Worm (Caenorhabditis elegans): Measurements from ENCODE around the gene R05G9R.1.

The R05G9R.1 gene

ce11 chrII:6484876-6485526 is 28.8 kb downstream of the R05G9R.1 start, which contains the start of the genes lido-16 and plpp-1.2:
lido-16 (minus strand) TSS chrII:6484976.
plpp-1.2 (plus strand) TSS chrII:6485476.
- no peak for TF ChIP-seq hlh-30 (tag; optimal IDR thresholded peaks at IDR 0.05; ENCODE audit: insufficient read depth)
- TF ChIP-seq unc-62 (GFP tag; optimal IDR thresholded peaks at IDR 0.05 in 1 of 2): peak in 1 of 2 experiments; percentile 71
- no peak for TF ChIP-seq unc-62 (tag; optimal IDR thresholded peaks at IDR 0.05)

DNA sequence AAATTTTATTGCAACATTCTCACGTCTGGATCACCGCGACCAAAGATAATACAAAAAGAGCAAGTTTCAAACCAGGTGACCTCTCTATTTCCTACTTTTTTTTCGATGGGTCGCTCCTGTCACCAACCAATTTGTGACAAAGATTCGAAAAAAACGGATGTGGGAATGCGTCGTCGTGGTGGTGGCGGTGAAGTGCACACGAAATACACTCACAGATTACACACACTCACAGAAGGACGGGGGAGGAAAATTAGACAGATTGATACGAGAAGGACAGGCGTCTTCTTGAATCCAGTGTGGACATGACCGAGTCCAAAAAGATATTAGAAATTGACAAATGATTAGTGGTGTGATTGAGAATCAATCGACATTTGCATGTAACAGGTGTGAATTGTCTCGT is 31.0 kb downstream of the R05G9R.1 start:
- TF ChIP-seq lsy-2 (tag; optimal IDR thresholded peaks at IDR 0.05): no peak
- TF ChIP-seq hlh-11 (tag; optimal IDR thresholded peaks at IDR 0.05): peak; percentile 36
- peak; percentile 4 for TF ChIP-seq aha-1 (tag)
- no peak for TF ChIP-seq dmd-8 (GFP tag; IDR thresholded peaks at IDR 0.05)
- TF ChIP-seq unc-62 (GFP tag; optimal IDR thresholded peaks at IDR 0.05 in 1 of 2): peak in 1 of 2 experiments; percentile 7
- TF ChIP-seq unc-62 (tag; optimal IDR thresholded peaks at IDR 0.05): no peak
- TF ChIP-seq attf-4 (tag; optimal IDR thresholded peaks at IDR 0.05): no peak

DNA sequence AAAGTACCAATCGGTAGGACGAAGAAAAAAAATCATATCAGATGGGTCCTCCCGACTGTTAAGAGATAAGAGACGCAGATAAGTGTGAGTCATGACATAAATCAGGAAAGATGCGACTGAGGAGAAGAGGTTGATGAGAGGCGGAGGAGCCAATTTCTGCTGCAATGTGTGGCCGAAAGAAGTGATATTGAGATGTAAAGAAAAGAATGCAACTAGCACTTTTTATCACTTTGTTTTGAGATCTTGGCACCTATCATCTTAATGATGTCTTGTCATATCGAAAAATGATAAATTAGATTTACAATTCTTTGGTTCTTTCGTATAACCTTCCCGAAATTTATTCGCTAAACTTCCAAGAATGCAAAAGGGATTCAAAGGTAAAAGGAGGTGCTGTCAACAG is 31.7 kb downstream of the R05G9R.1 start, which contains the start of gene del-10:
del-10 (minus strand) TSS at position 24 of the 400 bp plus-strand sequence.
- TF ChIP-seq ceh-62 (tag; optimal IDR thresholded peaks at IDR 0.05) (no peak), duxl-1 (tag; optimal IDR thresholded peaks at IDR 0.05; ENCODE audit: poor library complexity) (no peak), mdl-1 (tag; optimal IDR thresholded peaks at IDR 0.05) (no peak), tag-97 (GFP tag; IDR thresholded peaks at IDR 0.05) (no peak), madf-9 (GFP tag; conservative IDR thresholded peaks at IDR 0.05) (no peak), ama-1 (optimal IDR thresholded peaks at IDR 0.05) (no peak), set-16 (GFP tag; IDR thresholded peaks at IDR 0.05) (no peak), hmg-1.1 (GFP tag; IDR thresholded peaks at IDR 0.05) (no peak), F44E2.7 (GFP tag; IDR thresholded peaks at IDR 0.05) (no peak), F37D6.2 (tag; optimal IDR thresholded peaks at IDR 0.05) (no peak), unc-39 (tag; optimal IDR thresholded peaks at IDR 0.05) (no peak), dmd-6 (GFP tag; IDR thresholded peaks at IDR 0.05) (no peak), zip-2 (tag; optimal IDR thresholded peaks at IDR 0.05) (no peak), nhr-28 (tag; optimal IDR thresholded peaks at IDR 0.05) (no peak), lir-3 (tag; optimal IDR thresholded peaks at IDR 0.05) (no peak), tra-1 (GFP tag; IDR thresholded peaks at IDR 0.05) (no peak), lin-39 (tag; optimal IDR thresholded peaks at IDR 0.05) (no peak), ceh-28 (tag; optimal IDR thresholded peaks at IDR 0.05) (no peak), vab-7 (GFP tag; IDR thresholded peaks at IDR 0.05) (no peak)

DNA sequence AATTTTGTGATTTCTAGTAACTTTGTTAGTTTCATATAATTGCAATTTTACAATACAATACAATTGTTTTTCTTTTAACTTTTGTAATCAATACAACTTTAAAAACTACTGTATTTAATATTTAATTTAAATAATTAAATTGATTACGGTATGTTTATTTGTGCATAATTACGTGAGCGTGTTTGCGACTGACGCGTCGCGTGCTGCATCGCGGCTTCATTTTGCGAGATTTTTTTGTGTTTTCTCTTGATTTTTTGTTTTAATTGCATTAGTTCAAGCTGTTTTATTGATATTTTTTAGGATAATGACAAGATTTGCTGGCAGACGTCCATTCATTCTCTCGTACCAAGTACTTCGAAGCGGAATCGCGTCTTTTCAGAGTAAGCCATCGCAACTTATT is 37.2 kb downstream of the R05G9R.1 start, which contains the start of gene T28D9.4:
T28D9.4 (plus strand) TSS at position 301 of the 400 bp plus-strand sequence.
- no peak for TF ChIP-seq egl-43 (GFP tag; IDR thresholded peaks at IDR 0.05)
- no peak for TF ChIP-seq mdl-1 (tag; optimal IDR thresholded peaks at IDR 0.05)
- no peak for TF ChIP-seq nhr-11 (tag; optimal IDR thresholded peaks at IDR 0.05)
- TF ChIP-seq ztf-7 (tag; optimal IDR thresholded peaks at IDR 0.05): no peak
- TF ChIP-seq zip-11 (GFP tag; IDR thresholded peaks at IDR 0.05): no peak
- TF ChIP-seq aha-1 (tag): no peak
- TF ChIP-seq arid-1 (GFP tag; conservative IDR thresholded peaks at IDR 0.05): no peak
- TF ChIP-seq rbr-2 (tag; optimal IDR thresholded peaks at IDR 0.05): no peak
- TF ChIP-seq Y105C5A.15 (GFP tag; IDR thresholded peaks at IDR 0.05): no peak
- TF ChIP-seq lin-1 (GFP tag; IDR thresholded peaks at IDR 0.05): no peak
- TF ChIP-seq hmg-1.1 (GFP tag; IDR thresholded peaks at IDR 0.05): no peak
- no peak for TF ChIP-seq nhr-25 (tag; optimal IDR thresholded peaks at IDR 0.05; ENCODE audit: borderline replicate concordance, insufficient read depth)
- no peak for TF ChIP-seq nhr-41 (GFP tag; IDR thresholded peaks at IDR 0.05)
- no peak for TF ChIP-seq mep-1 (tag; optimal IDR thresholded peaks at IDR 0.05)
